Fruit fly (Drosophila melanogaster) Kc167 (cell line): ENCODE data around the gene dnd.

Source experiments
- insv ChIP-seq: fragments of >200 bp; optimal IDR thresholded peaks from 3 replicates; lab custom pipeline; 2018; ENCODE audit warnings: missing external identifiers
- psq ChIP-seq: fragments of >200 bp; optimal IDR thresholded peaks from 2 replicates; lab custom pipeline; 2017; ENCODE audit warnings: missing external identifiers
- ttk ChIP-seq: sonication (Bioruptor generic); optimal IDR thresholded peaks from 2 replicates; lab custom pipeline; 2017; ENCODE audit warnings: missing external identifiers

- TF ChIP-seq psq (lab: Kevin White, UChicago) (no peak), insv (no peak), ttk (lab: Kevin White, UChicago) (no peak)
Measured at dm6 chr3R:21885450-21885849, 1.7 kb downstream of the dnd start, which contains the start of gene CG17819.
